Worm (Caenorhabditis elegans): ENCODE measurements around the gene C02E7.7.

DNA sequence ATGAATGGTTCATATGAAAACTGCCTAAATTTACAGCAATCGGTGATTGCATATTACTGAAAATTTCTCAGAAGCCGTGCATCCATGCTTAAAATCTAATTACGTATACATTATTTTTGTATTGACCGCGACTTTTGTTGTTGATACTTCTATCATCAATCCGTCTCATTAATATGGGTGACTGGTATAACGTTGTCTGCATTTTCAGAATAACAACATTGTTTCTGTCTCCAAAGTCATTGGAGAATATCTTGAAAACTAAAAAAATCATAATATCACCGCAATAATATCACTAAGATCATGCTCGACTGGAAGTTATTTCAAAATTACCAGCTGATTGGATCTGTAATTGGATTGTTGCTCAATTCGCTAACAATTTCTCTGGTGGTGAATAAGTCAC is 33.1 kb upstream of the C02E7.7 start, which contains the start of gene str-207:
- no peak for TF ChIP-seq aly-1 (tag; optimal IDR thresholded peaks at IDR 0.05)
- no peak for TF ChIP-seq sea-1 (GFP tag; conservative IDR thresholded peaks at IDR 0.05)
